Worm (Caenorhabditis elegans) whole organism, L2 larva: ENCODE data around the gene tbc-7.

Experiments used
- F13H6.1 ChIP-seq: sonication (generic microtip); optimal IDR thresholded peaks from 2 replicates; lab custom pipeline; 2016; ENCODE audit warnings: missing genetic modification characterization, missing compliant biosample characterization
- alr-1 ChIP-seq: fragments of 150-350 bp; optimal IDR thresholded peaks from 2 replicates; lab custom pipeline; 2014; ENCODE audit warnings: missing biosample characterization, missing genetic modification characterization
- crh-2 ChIP-seq: sonication (generic microtip); optimal IDR thresholded peaks from 2 replicates; lab custom pipeline; 2017; ENCODE audit warnings: missing biosample characterization, missing genetic modification characterization
- fos-1 ChIP-seq: fragments of 150-350 bp; optimal IDR thresholded peaks from 2 replicates; lab custom pipeline; 2014; ENCODE audit warnings: missing biosample characterization, missing genetic modification characterization
- gmeb-1 ChIP-seq: fragments of 150-350 bp; optimal IDR thresholded peaks from 2 replicates; lab custom pipeline; 2014; ENCODE audit warnings: missing biosample characterization, missing genetic modification characterization
- lin-11 ChIP-seq: fragments of 150-350 bp; sonication (generic microtip); optimal IDR thresholded peaks from 2 replicates; lab custom pipeline; 2014; ENCODE audit warnings: missing biosample characterization, missing genetic modification characterization, inconsistent platforms, mixed read lengths
- lin-13 ChIP-seq: fragments of 150-350 bp; optimal IDR thresholded peaks from 2 replicates; lab custom pipeline; 2014; ENCODE audit warnings: missing biosample characterization, missing genetic modification reagents, missing genetic modification characterization
- lin-39 ChIP-seq: fragments of 150-350 bp; optimal IDR thresholded peaks from 2 replicates; lab custom pipeline; 2014; ENCODE audit warnings: missing biosample characterization, missing genetic modification reagents, missing genetic modification characterization
- nhr-10 ChIP-seq: sonication (generic microtip); optimal IDR thresholded peaks from 2 replicates; lab custom pipeline; 2017; ENCODE audit warnings: missing biosample characterization, missing genetic modification characterization
- nhr-25 ChIP-seq: fragments of 150-350 bp; sonication (generic microtip); optimal IDR thresholded peaks from 3 replicates; lab custom pipeline; 2014; ENCODE audit warnings: missing biosample characterization, missing genetic modification characterization
- skn-1 ChIP-seq: sonication (generic microtip); optimal IDR thresholded peaks from 2 replicates; lab custom pipeline; 2017; ENCODE audit warnings: missing biosample characterization, missing genetic modification characterization
- snpc-4 ChIP-seq: fragments of 150-350 bp; optimal IDR thresholded peaks from 2 replicates; lab custom pipeline; 2014; ENCODE audit warnings: missing biosample characterization, missing genetic modification characterization
- zag-1 ChIP-seq: fragments of 150-350 bp; optimal IDR thresholded peaks from 2 replicates; lab custom pipeline; 2014; ENCODE audit warnings: missing biosample characterization, missing genetic modification characterization

ce11 chrX:5102338-5102737, 31.7 kb upstream of the tbc-7 start:
- TF ChIP-seq zag-1 (tag; lab: Kevin White, UChicago): no peak
- no peak for TF ChIP-seq gmeb-1
- no peak for TF ChIP-seq skn-1
- TF ChIP-seq lin-13 (GFP tag; lab: Kevin White, UChicago): no peak
- TF ChIP-seq nhr-10 (tag; lab: Kevin White, UChicago): no peak
- TF ChIP-seq alr-1 (tag; lab: Kevin White, UChicago): no peak
- no peak for TF ChIP-seq lin-39 (tag; lab: Kevin White, UChicago)
- TF ChIP-seq fos-1 (tag; lab: Kevin White, UChicago): no peak
- TF ChIP-seq snpc-4 (tag; lab: Kevin White, UChicago): no peak
- no peak for TF ChIP-seq lin-11
- TF ChIP-seq crh-2 (tag; lab: Kevin White, UChicago): no peak
- TF ChIP-seq nhr-25 (tag; lab: Kevin White, UChicago): no peak
- TF ChIP-seq F13H6.1 (tag; lab: Kevin White, UChicago): no peak
